Worm (Caenorhabditis elegans) whole organism, L1 larva: ENCODE results near the gene lips-1.

Experiments
- C04F5.9 ChIP-seq: sonication (generic microtip); optimal IDR thresholded peaks from 2 replicates; lab custom pipeline; 2016; ENCODE audit warnings: missing genetic modification characterization, missing compliant biosample characterization
- C16A3.4 ChIP-seq: fragments of 150-350 bp; optimal IDR thresholded peaks from 2 replicates; lab custom pipeline; 2014; ENCODE audit warnings: missing biosample characterization, missing genetic modification characterization
- C34B4.2 ChIP-seq: sonication (generic microtip); optimal IDR thresholded peaks from 2 replicates; lab custom pipeline; 2017; ENCODE audit warnings: mild to moderate bottlenecking, missing genetic modification characterization, missing compliant biosample characterization
- F16B12.6 ChIP-seq: fragments of 150-350 bp; optimal IDR thresholded peaks from 2 replicates; lab custom pipeline; 2014; ENCODE audit warnings: missing biosample characterization, missing genetic modification characterization
- aha-1 ChIP-seq: fragments of 150-350 bp; optimal IDR thresholded peaks from 2 replicates; lab custom pipeline; 2014; ENCODE audit warnings: missing biosample characterization, missing genetic modification characterization
- aly-2 ChIP-seq: fragments of 150-350 bp; optimal IDR thresholded peaks from 2 replicates; lab custom pipeline; 2014; ENCODE audit warnings: missing biosample characterization, missing genetic modification characterization
- ceh-8 ChIP-seq: fragments of 200-800 bp; sonication (Bioruptor generic); optimal IDR thresholded peaks from 2 replicates; lab custom pipeline; 2018; ENCODE audit warnings: mild to moderate bottlenecking, missing genetic modification characterization, moderate library complexity, missing compliant biosample characterization
- ceh-82 ChIP-seq, 3 experiments: fragments of 150-350 bp in 1 of 3; sonication (generic microtip) in 2 of 3; optimal IDR thresholded peaks; 2 replicates each; lab custom pipeline; 2014 to 2017; ENCODE audit warnings: missing biosample characterization in 3 of 3, missing genetic modification characterization in 3 of 3
- ces-1 ChIP-seq: fragments of 150-350 bp; optimal IDR thresholded peaks from 2 replicates; lab custom pipeline; 2014; ENCODE audit warnings: missing biosample characterization, missing genetic modification reagents, missing genetic modification characterization
- dsc-1 ChIP-seq: sonication (generic microtip); optimal IDR thresholded peaks from 2 replicates; lab custom pipeline; 2016; ENCODE audit warnings: mild to moderate bottlenecking, missing genetic modification characterization, missing compliant biosample characterization
- efl-1 ChIP-seq, 4 experiments: fragments of 150-350 bp; optimal IDR thresholded peaks in 3 of 4; peaks in 1 of 4; 1 replicate in 1 of 4; 2 replicates in 3 of 4; lab custom pipeline; 2014; ENCODE audit warnings: missing biosample characterization in 2 of 4, missing genetic modification characterization in 2 of 4, missing genetic modification reagents in 2 of 4
- efl-3 ChIP-seq: fragments of 200-800 bp; sonication (Bioruptor generic); optimal IDR thresholded peaks from 2 replicates; lab custom pipeline; 2018; ENCODE audit warnings: mild to moderate bottlenecking, missing genetic modification characterization, missing compliant biosample characterization
- egl-27 ChIP-seq, 2 experiments: fragments of 150-350 bp in 1 of 2; sonication (generic microtip); optimal IDR thresholded peaks; 3 replicates each; lab custom pipeline; 2017 to 2018; ENCODE audit warnings: missing biosample characterization in 2 of 2, missing genetic modification characterization in 2 of 2, missing genetic modification reagents in 2 of 2
- elt-3 ChIP-seq, 6 experiments: fragments of 150-350 bp in 1 of 6; sonication (generic microtip); optimal IDR thresholded peaks; 2 replicates each; lab custom pipeline; 2017 to 2018; ENCODE audit warnings: missing biosample characterization in 6 of 6, missing genetic modification characterization in 6 of 6, inconsistent platforms in 1 of 6
- fkh-4 ChIP-seq: sonication (generic microtip); optimal IDR thresholded peaks from 2 replicates; lab custom pipeline; 2016; ENCODE audit warnings: missing compliant biosample characterization, missing genetic modification characterization, borderline replicate concordance
- grh-1 ChIP-seq: fragments of 200-800 bp; sonication (Bioruptor generic); IDR thresholded peaks from 2 replicates; pipeline ENCODE4 v1.3.6; 2022; ENCODE audit warnings: missing genetic modification reagents, missing genetic modification characterization, missing compliant biosample characterization
- hlh-17 ChIP-seq: fragments of 200-800 bp; sonication (Bioruptor generic); optimal IDR thresholded peaks from 2 replicates; lab custom pipeline; 2018; ENCODE audit warnings: missing genetic modification characterization, mild to moderate bottlenecking, missing compliant biosample characterization, moderate library complexity, borderline replicate concordance
- hlh-4 ChIP-seq: sonication (generic microtip); optimal IDR thresholded peaks from 2 replicates; lab custom pipeline; 2016; ENCODE audit warnings: mild to moderate bottlenecking, missing genetic modification characterization, missing compliant biosample characterization
- hpl-2 ChIP-seq: fragments of 150-350 bp; optimal IDR thresholded peaks from 2 replicates; lab custom pipeline; 2014; ENCODE audit warnings: missing biosample characterization, missing genetic modification reagents, missing genetic modification characterization
- irx-1 ChIP-seq: sonication (generic microtip); optimal IDR thresholded peaks from 2 replicates; lab custom pipeline; 2016; ENCODE audit warnings: missing genetic modification characterization, missing compliant biosample characterization
- isw-1 ChIP-seq: fragments of 200-800 bp; sonication (Bioruptor generic); IDR thresholded peaks from 2 replicates; pipeline ENCODE4 v1.3.6; 2022; ENCODE audit warnings: missing genetic modification characterization, missing compliant biosample characterization
- jun-1 ChIP-seq: fragments of 150-350 bp; optimal IDR thresholded peaks from 2 replicates; lab custom pipeline; 2014; ENCODE audit warnings: missing biosample characterization, missing genetic modification reagents, missing genetic modification characterization
- lin-15B ChIP-seq: fragments of 150-350 bp; sonication (generic microtip); optimal IDR thresholded peaks from 3 replicates; lab custom pipeline; 2014; ENCODE audit warnings: missing biosample characterization, missing genetic modification characterization
- mab-9 ChIP-seq: fragments of 200-800 bp; sonication (Bioruptor generic); IDR thresholded peaks from 2 replicates; pipeline ENCODE4 v1.3.6; 2022; ENCODE audit warnings: missing genetic modification reagents, missing genetic modification characterization, missing compliant biosample characterization
- mdl-1 ChIP-seq, 2 experiments: fragments of 150-350 bp; optimal IDR thresholded peaks; 2 replicates each; lab custom pipeline; 2014 to 2017; ENCODE audit warnings: missing biosample characterization in 2 of 2, missing genetic modification characterization in 2 of 2, inconsistent platforms in 1 of 2
- mef-2 ChIP-seq: fragments of 150-350 bp; optimal IDR thresholded peaks from 2 replicates; lab custom pipeline; 2014; ENCODE audit warnings: missing biosample characterization, missing genetic modification characterization
- nhr-12 ChIP-seq: sonication (generic microtip); optimal IDR thresholded peaks from 2 replicates; lab custom pipeline; 2017; ENCODE audit warnings: missing biosample characterization, missing genetic modification characterization
- nhr-20 ChIP-seq: sonication (generic microtip); optimal IDR thresholded peaks from 2 replicates; lab custom pipeline; 2016; ENCODE audit warnings: mild to moderate bottlenecking, missing genetic modification characterization, missing compliant biosample characterization
- nhr-237 ChIP-seq: fragments of 150-350 bp; optimal IDR thresholded peaks from 2 replicates; lab custom pipeline; 2014; ENCODE audit warnings: missing biosample characterization, missing genetic modification characterization
- nhr-28 ChIP-seq: fragments of 150-350 bp; optimal IDR thresholded peaks from 2 replicates; lab custom pipeline; 2014; ENCODE audit warnings: missing biosample characterization, missing genetic modification characterization
- nhr-47 ChIP-seq: sonication (generic microtip); optimal IDR thresholded peaks from 2 replicates; lab custom pipeline; 2016; ENCODE audit warnings: mild to moderate bottlenecking, missing genetic modification characterization, moderate library complexity, missing compliant biosample characterization
- nhr-71 ChIP-seq: sonication (generic microtip); optimal IDR thresholded peaks from 2 replicates; lab custom pipeline; 2016; ENCODE audit warnings: mild to moderate bottlenecking, missing genetic modification characterization, moderate library complexity, missing compliant biosample characterization
- nhr-76 ChIP-seq: sonication (generic microtip); optimal IDR thresholded peaks from 2 replicates; lab custom pipeline; 2017; ENCODE audit warnings: missing biosample characterization, missing genetic modification characterization
- nhr-85 ChIP-seq: sonication (generic microtip); peaks from one replicate; lab custom pipeline; 2016; ENCODE audit warnings: missing genetic modification characterization, inconsistent platforms, missing compliant biosample characterization
- pag-3 ChIP-seq: sonication (generic microtip); optimal IDR thresholded peaks from 2 replicates; lab custom pipeline; 2017; ENCODE audit warnings: missing genetic modification characterization, mild to moderate bottlenecking, missing compliant biosample characterization, antibody characterized with exemption, borderline replicate concordance; ENCODE audit not compliant: insufficient read depth
- pqm-1 ChIP-seq: sonication (generic microtip); optimal IDR thresholded peaks from 3 replicates; lab custom pipeline; 2017; ENCODE audit warnings: missing biosample characterization, missing genetic modification characterization
- skn-1 ChIP-seq: fragments of 150-350 bp; optimal IDR thresholded peaks from 2 replicates; lab custom pipeline; 2014; ENCODE audit warnings: missing biosample characterization, missing genetic modification characterization
- snpc-4 ChIP-seq: fragments of 150-350 bp; optimal IDR thresholded peaks from 2 replicates; lab custom pipeline; 2014; ENCODE audit warnings: missing biosample characterization, missing genetic modification characterization
- snu-23 ChIP-seq: sonication (generic microtip); optimal IDR thresholded peaks from 2 replicates; lab custom pipeline; 2016; ENCODE audit warnings: missing genetic modification characterization, missing compliant biosample characterization
- sox-4 ChIP-seq: sonication (generic microtip); optimal IDR thresholded peaks from 2 replicates; lab custom pipeline; 2016; ENCODE audit warnings: missing genetic modification characterization, missing compliant biosample characterization
- sup-37 ChIP-seq: fragments of 200-800 bp; sonication (Bioruptor generic); optimal IDR thresholded peaks from 2 replicates; lab custom pipeline; 2018; ENCODE audit warnings: mild to moderate bottlenecking, missing genetic modification characterization, missing compliant biosample characterization
- tbx-2 ChIP-seq: sonication (generic microtip); optimal IDR thresholded peaks from 2 replicates; lab custom pipeline; 2016; ENCODE audit warnings: missing genetic modification characterization, missing compliant biosample characterization
- tlp-1 ChIP-seq: fragments of 150-350 bp; optimal IDR thresholded peaks from 2 replicates; lab custom pipeline; 2014; ENCODE audit warnings: missing biosample characterization, missing genetic modification characterization
- unc-30 ChIP-seq: sonication (generic microtip); optimal IDR thresholded peaks from 2 replicates; lab custom pipeline; 2017; ENCODE audit warnings: missing biosample characterization, missing genetic modification characterization
- unc-98 ChIP-seq: fragments of 200-800 bp; sonication (Bioruptor generic); IDR thresholded peaks from 2 replicates; pipeline ENCODE4 v1.3.6; 2022; ENCODE audit warnings: missing genetic modification characterization, missing compliant biosample characterization
- vab-15 ChIP-seq: sonication (generic microtip); optimal IDR thresholded peaks from 2 replicates; lab custom pipeline; 2017; ENCODE audit warnings: missing genotype, mild to moderate bottlenecking, missing genetic modification characterization, missing compliant biosample characterization
- xbp-1 ChIP-seq: sonication (generic microtip); optimal IDR thresholded peaks from 2 replicates; lab custom pipeline; 2016; ENCODE audit warnings: missing genetic modification characterization, missing compliant biosample characterization
- zag-1 ChIP-seq: fragments of 150-350 bp; optimal IDR thresholded peaks from 2 replicates; lab custom pipeline; 2014; ENCODE audit warnings: missing biosample characterization, missing genetic modification characterization
- ztf-11 ChIP-seq, 2 experiments: sonication (generic microtip); optimal IDR thresholded peaks; 2 replicates each; lab custom pipeline; 2016 to 2017; ENCODE audit warnings: missing genetic modification characterization in 2 of 2, missing biosample characterization in 1 of 2, missing compliant biosample characterization in 1 of 2

The lips-1 gene

DNA sequence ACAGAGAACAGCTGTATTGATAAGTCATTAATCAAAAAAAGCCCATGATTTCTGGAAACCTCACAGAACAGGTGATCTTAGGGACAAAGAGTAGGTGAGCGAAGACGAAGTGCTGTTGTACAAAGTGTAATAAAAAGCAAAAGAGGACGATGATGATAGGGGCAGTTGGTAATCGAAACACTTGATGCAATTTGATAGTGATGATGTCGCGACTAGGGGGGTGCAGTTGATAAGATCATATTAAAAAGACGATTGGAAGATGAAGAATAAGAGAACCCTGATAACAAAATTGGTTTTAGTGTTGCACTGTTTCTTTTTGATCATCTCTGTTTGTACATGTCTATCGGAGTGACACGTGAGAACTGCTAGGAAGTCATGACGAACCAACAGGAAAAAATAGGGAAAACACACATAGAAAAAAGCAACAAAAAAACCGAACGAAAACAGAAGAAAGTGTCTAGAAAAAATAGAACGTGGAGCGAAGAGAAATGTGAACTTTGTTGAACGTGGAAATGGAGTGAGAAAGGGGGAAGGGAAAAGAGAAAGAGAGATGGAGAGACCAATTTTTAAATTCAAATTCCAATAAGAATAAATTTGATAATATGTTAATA is 16.9 kb downstream of the lips-1 start (continued):
- no peak for TF ChIP-seq egl-27 (tag; optimal IDR thresholded peaks at IDR 0.05; lab: Kevin White, UChicago)

ce11 chrX:12510148-12510785 is 17.7 kb downstream of the lips-1 start:
- TF ChIP-seq xbp-1 (peak; percentile 62), mab-9 (GFP tag; lab: Robert Waterston, UW) (0 out of 2 replicates have a peak, but pooled peaks have one; percentile 6), fkh-4 (tag; lab: Kevin White, UChicago) (no peak), pqm-1 (tag; lab: Kevin White, UChicago) (no peak), irx-1 (tag; lab: Kevin White, UChicago) (peak; percentile 52), grh-1 (GFP tag; lab: Robert Waterston, UW) (0 out of 2 replicates have a peak, but pooled peaks have one; percentile 5), nhr-85 (tag; lab: Kevin White, UChicago) (peak; percentile 88), elt-3 (tag; optimal IDR thresholded peaks at IDR 0.05; lab: Kevin White, UChicago) (peak in 3 of 6 experiments; percentile 3 to 46 (median 42)), aly-2 (tag; lab: Kevin White, UChicago) (no peak), F16B12.6 (tag; lab: Kevin White, UChicago) (no peak), nhr-20 (tag; lab: Kevin White, UChicago) (peak; percentile 89), C34B4.2 (tag; lab: Kevin White, UChicago) (no peak), nhr-76 (tag; lab: Kevin White, UChicago) (no peak), aha-1 (no peak), nhr-237 (tag; lab: Kevin White, UChicago) (no peak), zag-1 (peak; percentile 43), sox-4 (tag; lab: Kevin White, UChicago) (no peak), mdl-1 (tag; optimal IDR thresholded peaks at IDR 0.05; lab: Kevin White, UChicago) (peak in 1 of 2 experiments; percentile 11), ceh-8 (GFP tag; lab: Kevin White, UChicago) (peak; percentile 35), nhr-71 (tag; lab: Kevin White, UChicago) (peak; percentile 90), jun-1 (tag; lab: Kevin White, UChicago) (no peak), nhr-12 (no peak), hpl-2 (GFP tag; lab: Kevin White, UChicago) (no peak), sup-37 (GFP tag; lab: Kevin White, UChicago) (no peak), dsc-1 (tag; lab: Kevin White, UChicago) (peak; percentile 87), unc-98 (GFP tag; lab: Robert Waterston, UW) (no peak), egl-27 (tag; optimal IDR thresholded peaks at IDR 0.05; lab: Kevin White, UChicago) (no peak), C16A3.4 (tag; lab: Kevin White, UChicago) (peak; percentile 51), mef-2 (peak; percentile 14), lin-15B (tag; lab: Kevin White, UChicago) (no peak), nhr-28 (tag; lab: Kevin White, UChicago) (no peak), pag-3 (no peak), isw-1 (GFP tag; lab: Robert Waterston, UW) (no peak), skn-1 (tag; lab: Kevin White, UChicago) (peak; percentile 20), efl-1 (optimal IDR thresholded peaks at IDR 0.05; lab: Kevin White, UChicago) (peak; percentile 12 to 27), efl-1 (GFP tag; optimal IDR thresholded peaks at IDR 0.05 in 1 of 2; lab: Kevin White, UChicago) (peak in 1 of 2 experiments; percentile 58), ztf-11 (tag; optimal IDR thresholded peaks at IDR 0.05; lab: Kevin White, UChicago) (no peak), vab-15 (tag; lab: Kevin White, UChicago) (no peak), tlp-1 (no peak), nhr-47 (tag; lab: Kevin White, UChicago) (peak; percentile 75), snpc-4 (tag; lab: Kevin White, UChicago) (peak; percentile 25), C04F5.9 (tag; lab: Kevin White, UChicago) (no peak), ceh-82 (tag; optimal IDR thresholded peaks at IDR 0.05; lab: Kevin White, UChicago) (peak; percentile 23 to 71 (median 57)), snu-23 (GFP tag; lab: Kevin White, UChicago) (peak; percentile 88), hlh-4 (tag; lab: Kevin White, UChicago) (no peak), tbx-2 (tag; lab: Kevin White, UChicago) (peak; percentile 85), efl-3 (GFP tag; lab: Kevin White, UChicago) (no peak), ces-1 (GFP tag; lab: Kevin White, UChicago) (no peak), hlh-17 (GFP tag; lab: Kevin White, UChicago) (no peak), unc-30 (tag; lab: Kevin White, UChicago) (no peak)
